Fruit fly (Drosophila melanogaster) whole organism, embryonic: Measurements from ENCODE around the gene Sodq.

ENCODE experiments used
- Abd-B ChIP-seq: fragments of 200-800 bp; sonication (Bioruptor generic); optimal IDR thresholded peaks from 2 replicates; lab custom pipeline; 2018; ENCODE audit warnings: missing biosample characterization, mild to moderate bottlenecking, missing genetic modification characterization, moderate library complexity
- Atf6 ChIP-seq: fragments of 200-800 bp; sonication (Bioruptor generic); IDR thresholded peaks from 2 replicates; pipeline ENCODE4 v1.3.6; 2022; ENCODE audit warnings: missing biosample characterization, missing genetic modification characterization
- CG10654 ChIP-seq: fragments of 200-800 bp; sonication (Bioruptor generic); optimal IDR thresholded peaks from 2 replicates; lab custom pipeline; 2016; ENCODE audit warnings: missing biosample characterization, missing genetic modification characterization
- CG10979 ChIP-seq: fragments of 200-800 bp; sonication (Bioruptor generic); optimal IDR thresholded peaks from 2 replicates; lab custom pipeline; 2018; ENCODE audit warnings: missing biosample characterization, mild to moderate bottlenecking, missing genetic modification characterization, moderate library complexity
- CG11456 ChIP-seq: fragments of 200-800 bp; sonication (Bioruptor generic); IDR thresholded peaks from 3 replicates; pipeline ENCODE4 v1.3.6; 2022; ENCODE audit warnings: missing biosample characterization, missing genetic modification characterization
- CG12219 ChIP-seq: fragments of 200-800 bp; sonication (Bioruptor generic); optimal IDR thresholded peaks from 3 replicates; lab custom pipeline; 2018; ENCODE audit warnings: missing biosample characterization, mild to moderate bottlenecking, missing genetic modification characterization
- CG15269 ChIP-seq: fragments of 200-800 bp; sonication (Bioruptor generic); optimal IDR thresholded peaks from 2 replicates; lab custom pipeline; 2018; ENCODE audit warnings: missing biosample characterization, mild to moderate bottlenecking, missing genetic modification characterization, moderate library complexity
- CG1529 ChIP-seq: fragments of 200-800 bp; sonication (Bioruptor generic); optimal IDR thresholded peaks from 3 replicates; lab custom pipeline; 2018; ENCODE audit warnings: missing biosample characterization, missing genetic modification characterization
- CG17328 ChIP-seq: fragments of 200-800 bp; sonication (Bioruptor generic); IDR thresholded peaks from 2 replicates; pipeline ENCODE4 v1.3.6; 2022; ENCODE audit warnings: missing biosample characterization, missing genetic modification characterization
- CG18011 ChIP-seq: fragments of 200-800 bp; sonication (Bioruptor generic); optimal IDR thresholded peaks from 2 replicates; lab custom pipeline; 2017; ENCODE audit warnings: missing biosample characterization, missing genetic modification characterization, mild to moderate bottlenecking, moderate library complexity, missing genotype
- CG2875 ChIP-seq: fragments of 200-800 bp; sonication (Bioruptor generic); optimal IDR thresholded peaks from 2 replicates; lab custom pipeline; 2017; ENCODE audit warnings: missing biosample characterization, mild to moderate bottlenecking, missing genetic modification characterization, missing genetic modification reagents
- CG30431 ChIP-seq: fragments of 200-800 bp; sonication (Bioruptor generic); optimal IDR thresholded peaks from 2 replicates; lab custom pipeline; 2017; ENCODE audit warnings: missing biosample characterization, missing genetic modification characterization
- CG31388 ChIP-seq: fragments of 200-800 bp; sonication (Bioruptor generic); optimal IDR thresholded peaks from 2 replicates; lab custom pipeline; 2016; ENCODE audit warnings: missing biosample characterization, missing genetic modification characterization
- CG3281 ChIP-seq: fragments of 200-800 bp; sonication (Bioruptor generic); optimal IDR thresholded peaks from 3 replicates; lab custom pipeline; 2017; ENCODE audit warnings: missing biosample characterization, mild to moderate bottlenecking, missing genetic modification characterization
- CG4707 ChIP-seq: fragments of 200-800 bp; sonication (Bioruptor generic); optimal IDR thresholded peaks from 2 replicates; lab custom pipeline; 2018; ENCODE audit warnings: missing biosample characterization, mild to moderate bottlenecking, missing genetic modification characterization, moderate library complexity
- CG5245 ChIP-seq: fragments of 200-800 bp; sonication (Bioruptor generic); optimal IDR thresholded peaks from 3 replicates; lab custom pipeline; 2016; ENCODE audit warnings: missing biosample characterization, missing genetic modification characterization
- CG7928 ChIP-seq: fragments of 200-800 bp; sonication (Bioruptor generic); optimal IDR thresholded peaks from 2 replicates; lab custom pipeline; 2017; ENCODE audit warnings: missing biosample characterization, mild to moderate bottlenecking, missing genetic modification characterization
- CoRest ChIP-seq: fragments of 200-800 bp; sonication (Bioruptor generic); optimal IDR thresholded peaks from 3 replicates; lab custom pipeline; 2018; ENCODE audit warnings: missing biosample characterization, mild to moderate bottlenecking, missing genetic modification characterization, moderate library complexity
- Ets97D ChIP-seq: fragments of 200-800 bp; sonication (Bioruptor generic); optimal IDR thresholded peaks from 3 replicates; lab custom pipeline; 2016; ENCODE audit warnings: missing biosample characterization, missing genetic modification characterization
- MESR4 ChIP-seq: fragments of 200-800 bp; sonication (Bioruptor generic); optimal IDR thresholded peaks from 2 replicates; lab custom pipeline; 2018; ENCODE audit warnings: missing biosample characterization, mild to moderate bottlenecking, missing genetic modification characterization, moderate library complexity
- Max ChIP-seq: fragments of 200-800 bp; sonication (Bioruptor generic); optimal IDR thresholded peaks from 2 replicates; lab custom pipeline; 2016; ENCODE audit warnings: missing biosample characterization, mild to moderate bottlenecking, missing genetic modification characterization
- Neu2 ChIP-seq: fragments of 200-800 bp; sonication (Bioruptor generic); optimal IDR thresholded peaks from 3 replicates; lab custom pipeline; 2016; ENCODE audit warnings: missing biosample characterization, missing genetic modification characterization, borderline replicate concordance
- Oaz ChIP-seq: fragments of 200-800 bp; sonication (Bioruptor generic); IDR thresholded peaks from 2 replicates; pipeline ENCODE4 v1.3.6; 2022; ENCODE audit warnings: missing biosample characterization, missing genetic modification characterization
- Rfx ChIP-seq: fragments of 200-800 bp; sonication (Bioruptor generic); IDR thresholded peaks from 2 replicates; pipeline ENCODE4 v1.3.6; 2022; ENCODE audit warnings: missing biosample characterization, missing genetic modification characterization
- Sox102F ChIP-seq: fragments of 200-800 bp; sonication (Bioruptor generic); optimal IDR thresholded peaks from 2 replicates; lab custom pipeline; 2018; ENCODE audit warnings: missing biosample characterization, mild to moderate bottlenecking, missing genetic modification characterization, moderate library complexity
- YL-1 ChIP-seq: fragments of 200-800 bp; sonication (Bioruptor generic); optimal IDR thresholded peaks from 3 replicates; lab custom pipeline; 2017; ENCODE audit warnings: missing biosample characterization, mild to moderate bottlenecking, missing genetic modification characterization
- abd-A ChIP-seq: fragments of 200-800 bp; sonication (Bioruptor generic); optimal IDR thresholded peaks from 3 replicates; lab custom pipeline; 2019; ENCODE audit warnings: missing biosample characterization, mild to moderate bottlenecking, missing genetic modification characterization, moderate library complexity
- ara ChIP-seq: fragments of 200-800 bp; sonication (Bioruptor generic); IDR thresholded peaks from 2 replicates; pipeline ENCODE4 v1.3.6; 2022; ENCODE audit warnings: missing biosample characterization, missing genetic modification characterization
- crol ChIP-seq: fragments of 200-800 bp; sonication (Bioruptor generic); IDR thresholded peaks from 2 replicates; pipeline ENCODE4 v1.3.6; 2022; ENCODE audit warnings: missing biosample characterization, missing genetic modification characterization
- danr ChIP-seq: fragments of 200-800 bp; sonication (Bioruptor generic); IDR thresholded peaks from 2 replicates; pipeline ENCODE4 v1.3.6; 2022; ENCODE audit warnings: missing biosample characterization, missing genetic modification characterization
- en ChIP-seq: fragments of 200-800 bp; sonication (Bioruptor generic); optimal IDR thresholded peaks from 2 replicates; lab custom pipeline; 2016; ENCODE audit warnings: missing biosample characterization, missing genetic modification characterization
- fd102C ChIP-seq: fragments of 200-800 bp; sonication (Bioruptor generic); optimal IDR thresholded peaks from 2 replicates; lab custom pipeline; 2018; ENCODE audit warnings: missing biosample characterization, mild to moderate bottlenecking, missing genetic modification characterization, moderate library complexity
- fd96Cb ChIP-seq: fragments of 200-800 bp; sonication (Bioruptor generic); optimal IDR thresholded peaks from 2 replicates; lab custom pipeline; 2018; ENCODE audit warnings: missing biosample characterization, mild to moderate bottlenecking, missing genetic modification characterization, moderate library complexity
- grn ChIP-seq: fragments of 200-800 bp; sonication (Bioruptor generic); optimal IDR thresholded peaks from 3 replicates; lab custom pipeline; 2017; ENCODE audit warnings: missing biosample characterization, missing genetic modification characterization
- hbn ChIP-seq: fragments of 200-800 bp; sonication (Bioruptor generic); IDR thresholded peaks from 2 replicates; pipeline ENCODE4 v1.3.6; 2022; ENCODE audit warnings: missing biosample characterization, missing genetic modification characterization; ENCODE audit not compliant: partially characterized antibody
- ind ChIP-seq: fragments of 200-800 bp; sonication (Bioruptor generic); optimal IDR thresholded peaks from 3 replicates; lab custom pipeline; 2016; ENCODE audit warnings: missing biosample characterization, missing genetic modification characterization
- lola ChIP-seq, 3 experiments: fragments of >200 bp in 2 of 3; fragments of 200-800 bp in 1 of 3; sonication (Bioruptor generic) in 1 of 3; optimal IDR thresholded peaks; 2 replicates each; lab custom pipeline; 2017 to 2019; ENCODE audit warnings: missing biosample characterization in 3 of 3, missing genetic modification characterization in 3 of 3, mild to moderate bottlenecking in 1 of 3, moderate library complexity in 1 of 3
- mld ChIP-seq: fragments of 200-800 bp; sonication (Bioruptor generic); IDR thresholded peaks from 3 replicates; pipeline ENCODE4 v1.3.6; 2022; ENCODE audit warnings: missing biosample characterization, missing genetic modification characterization; ENCODE audit not compliant: partially characterized antibody
- nau ChIP-seq: fragments of 200-800 bp; sonication (Bioruptor generic); optimal IDR thresholded peaks from 3 replicates; lab custom pipeline; 2017; ENCODE audit warnings: missing biosample characterization, mild to moderate bottlenecking, missing genetic modification characterization, missing genetic modification reagents
- psq ChIP-seq: fragments of 200-800 bp; sonication (Bioruptor generic); optimal IDR thresholded peaks from 2 replicates; lab custom pipeline; 2017; ENCODE audit warnings: missing biosample characterization, missing genetic modification characterization
- sc ChIP-seq, 3 experiments: fragments of >200 bp in 2 of 3; fragments of 200-800 bp in 1 of 3; sonication (Bioruptor generic) in 1 of 3; optimal IDR thresholded peaks; 2 replicates in 2 of 3; 3 replicates in 1 of 3; lab custom pipeline; 2017; ENCODE audit warnings: mild to moderate bottlenecking in 1 of 3, missing biosample characterization in 1 of 3, missing genetic modification characterization in 1 of 3, missing genetic modification reagents in 1 of 3
- slbo ChIP-seq: fragments of 200-800 bp; sonication (Bioruptor generic); IDR thresholded peaks from 2 replicates; pipeline ENCODE4 v1.3.6; 2022; ENCODE audit warnings: missing biosample characterization, missing genetic modification characterization
- stwl ChIP-seq: fragments of 200-800 bp; sonication (Bioruptor generic); optimal IDR thresholded peaks from 3 replicates; lab custom pipeline; 2018; ENCODE audit warnings: missing biosample characterization, mild to moderate bottlenecking, missing genetic modification characterization, moderate library complexity
- tgo ChIP-seq: fragments of 200-800 bp; sonication (Bioruptor generic); IDR thresholded peaks from 3 replicates; pipeline ENCODE4 v1.3.6; 2022; ENCODE audit warnings: missing biosample characterization, missing genetic modification characterization
- tio ChIP-seq: fragments of 200-800 bp; sonication (Bioruptor generic); optimal IDR thresholded peaks from 2 replicates; lab custom pipeline; 2017; ENCODE audit warnings: missing biosample characterization, missing genetic modification characterization, inconsistent platforms
- tup ChIP-seq: fragments of 200-800 bp; sonication (Bioruptor generic); optimal IDR thresholded peaks from 2 replicates; lab custom pipeline; 2016; ENCODE audit warnings: missing biosample characterization, mild to moderate bottlenecking, missing genetic modification characterization, moderate library complexity
- wor ChIP-seq: fragments of 200-800 bp; sonication (Bioruptor generic); IDR thresholded peaks from 2 replicates; pipeline ENCODE4 v1.3.6; 2022; ENCODE audit warnings: missing biosample characterization, missing genetic modification characterization
- zen2 ChIP-seq: fragments of 200-800 bp; sonication (Bioruptor generic); IDR thresholded peaks from 3 replicates; pipeline ENCODE4 v1.3.6; 2022; ENCODE audit warnings: missing biosample characterization, missing genetic modification characterization; ENCODE audit not compliant: partially characterized antibody
- zfh2 ChIP-seq: fragments of 200-800 bp; sonication (Bioruptor generic); optimal IDR thresholded peaks from 2 replicates; lab custom pipeline; 2016; ENCODE audit warnings: missing biosample characterization, missing genetic modification characterization

The Sodq gene

DNA sequence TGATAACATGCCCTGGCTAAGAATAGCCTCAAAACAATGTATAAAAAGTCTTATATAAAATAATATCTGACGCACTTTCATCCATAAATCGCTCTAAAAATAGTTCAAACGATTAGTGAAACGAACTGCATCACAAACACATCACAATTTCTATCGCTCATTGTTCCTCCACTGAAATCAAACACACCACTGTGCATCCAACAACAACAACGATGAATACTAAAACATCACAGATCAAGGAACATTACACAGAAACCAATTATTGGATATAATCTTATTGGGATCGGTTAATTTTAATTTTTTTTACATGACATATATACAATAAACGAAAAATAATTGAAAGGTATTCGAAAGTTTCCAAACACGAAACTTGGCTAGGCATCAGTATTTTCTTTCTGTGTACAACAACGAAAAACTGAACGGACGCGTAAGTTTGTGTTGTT lies 16.3 kb upstream of the Sodq start (continued):
- TF ChIP-seq zen2 (GFP tag; lab: Robert Waterston, UW) (no peak), Abd-B (GFP tag; lab: Kevin White, UChicago) (peak; percentile 82), CG7928 (no peak), CG30431 (GFP tag; lab: Kevin White, UChicago) (peak; percentile 42), psq (GFP tag; lab: Kevin White, UChicago) (no peak), tup (GFP tag; lab: Kevin White, UChicago) (peak; percentile 39), YL-1 (peak; percentile 1), grn (GFP tag; lab: Kevin White, UChicago) (peak; percentile 18), hbn (GFP tag; lab: Robert Waterston, UW) (no peak), crol (GFP tag; lab: Robert Waterston, UW) (no peak), stwl (tag; lab: Kevin White, UChicago) (peak; percentile 8), en (GFP tag; lab: Kevin White, UChicago) (no peak), CG5245 (GFP tag; lab: Kevin White, UChicago) (peak; percentile 60), abd-A (tag; lab: Kevin White, UChicago) (no peak), Max (GFP tag; lab: Kevin White, UChicago) (peak; percentile 69), CG10654 (GFP tag; lab: Kevin White, UChicago) (peak; percentile 65), CG15269 (tag; lab: Kevin White, UChicago) (peak; percentile 85), tgo (GFP tag; lab: Robert Waterston, UW) (peak; percentile 86), CG2875 (peak; percentile 44), Neu2 (no peak), CG12219 (GFP tag; lab: Kevin White, UChicago) (peak; percentile 79), tio (GFP tag; lab: Kevin White, UChicago) (peak; percentile 72), CG18011 (GFP tag; lab: Kevin White, UChicago) (peak; percentile 22), Sox102F (GFP tag; lab: Kevin White, UChicago) (peak; percentile 89), Oaz (GFP tag; lab: Robert Waterston, UW) (peak; percentile 63), fd96Cb (tag; lab: Kevin White, UChicago) (peak; percentile 84), CG11456 (GFP tag; lab: Robert Waterston, UW) (no peak), Ets97D (peak; percentile 55), slbo (peak; percentile 83), CG10979 (peak; percentile 88), Atf6 (peak; percentile 65; the same call in 1 of the 2 replicates), mld (GFP tag; lab: Robert Waterston, UW) (no peak), wor (GFP tag; lab: Robert Waterston, UW) (peak; percentile 74; the same call in 1 of the 2 replicates), nau (GFP tag; lab: Kevin White, UChicago) (peak; percentile 13), Rfx (peak; percentile 89), sc (optimal IDR thresholded peaks at IDR 0.05; lab: Kevin White, UChicago) (no peak), sc (GFP tag; optimal IDR thresholded peaks at IDR 0.05; lab: Kevin White, UChicago) (peak; percentile 69), fd102C (GFP tag; lab: Kevin White, UChicago) (no peak), CG31388 (no peak), zfh2 (GFP tag; lab: Kevin White, UChicago) (peak; percentile 48), CG1529 (GFP tag; lab: Kevin White, UChicago) (peak; percentile 63), lola (GFP tag; optimal IDR thresholded peaks at IDR 0.05; lab: Kevin White, UChicago) (peak in 1 of 3 experiments; percentile 77), danr (GFP tag; lab: Robert Waterston, UW) (no peak), ind (GFP tag; lab: Kevin White, UChicago) (peak; percentile 77), CG3281 (peak; percentile 70), ara (GFP tag; lab: Robert Waterston, UW) (no peak; the same call in 1 of the 2 replicates), MESR4 (peak; percentile 18), CG4707 (GFP tag; lab: Kevin White, UChicago) (peak; percentile 61), CoRest (tag; lab: Kevin White, UChicago) (peak; percentile 87), CG17328 (GFP tag; lab: Robert Waterston, UW) (peak; percentile 83)
